Fruit fly (Drosophila melanogaster) whole organism, embryonic: ENCODE measurements around the gene CG44836.

Source experiments
- Abd-B ChIP-seq: fragments of 200-800 bp; sonication (Bioruptor generic); optimal IDR thresholded peaks from 2 replicates; lab custom pipeline; 2018; ENCODE audit warnings: missing biosample characterization, mild to moderate bottlenecking, missing genetic modification characterization, moderate library complexity
- BEAF-32 ChIP-seq: fragments of 200-800 bp; sonication (Bioruptor generic); optimal IDR thresholded peaks from 3 replicates; lab custom pipeline; 2017; ENCODE audit warnings: missing biosample characterization, missing genetic modification characterization, mild to moderate bottlenecking, moderate library complexity, missing genetic modification reagents
- CG10147 ChIP-seq: fragments of 200-800 bp; sonication (Bioruptor generic); optimal IDR thresholded peaks from 2 replicates; lab custom pipeline; 2019; ENCODE audit warnings: missing biosample characterization, mild to moderate bottlenecking, missing genetic modification characterization, moderate library complexity
- CG10209 ChIP-seq: fragments of 200-800 bp; sonication (Bioruptor generic); optimal IDR thresholded peaks from 3 replicates; lab custom pipeline; 2017; ENCODE audit warnings: missing biosample characterization, mild to moderate bottlenecking, missing genetic modification characterization, missing genetic modification reagents
- CG10462 ChIP-seq: fragments of 200-800 bp; sonication (Bioruptor generic); optimal IDR thresholded peaks from 2 replicates; lab custom pipeline; 2016; ENCODE audit warnings: missing biosample characterization, missing genetic modification characterization
- CG11504 ChIP-seq: fragments of 200-800 bp; sonication (Bioruptor generic); optimal IDR thresholded peaks from 3 replicates; lab custom pipeline; 2019; ENCODE audit warnings: missing biosample characterization, mild to moderate bottlenecking, missing genetic modification characterization, moderate library complexity
- CG11560 ChIP-seq: fragments of 200-800 bp; sonication (Bioruptor generic); IDR thresholded peaks from 3 replicates; pipeline ENCODE4 v1.3.6; 2022; ENCODE audit warnings: missing biosample characterization, missing genetic modification characterization
- CG13287 ChIP-seq: fragments of 200-800 bp; sonication (Bioruptor generic); IDR thresholded peaks from 2 replicates; pipeline ENCODE4 v1.3.6; 2022; ENCODE audit warnings: missing biosample characterization, missing genetic modification characterization; ENCODE audit not compliant: partially characterized antibody
- CG14014 ChIP-seq: fragments of 200-800 bp; sonication (Bioruptor generic); IDR thresholded peaks from 2 replicates; pipeline ENCODE4 v1.3.6; 2022; ENCODE audit warnings: missing biosample characterization, missing genetic modification characterization
- CG15073 ChIP-seq: fragments of 200-800 bp; sonication (Bioruptor generic); optimal IDR thresholded peaks from 2 replicates; lab custom pipeline; 2016; ENCODE audit warnings: missing biosample characterization, missing genetic modification characterization
- CG15479 ChIP-seq: fragments of 200-800 bp; sonication (Bioruptor generic); optimal IDR thresholded peaks from 3 replicates; lab custom pipeline; 2019; ENCODE audit warnings: missing biosample characterization, mild to moderate bottlenecking, missing genetic modification characterization, moderate library complexity
- CG15514 ChIP-seq: fragments of 200-800 bp; sonication (Bioruptor generic); optimal IDR thresholded peaks from 3 replicates; lab custom pipeline; 2017; ENCODE audit warnings: missing biosample characterization, missing genetic modification characterization, mild to moderate bottlenecking, moderate library complexity, missing genetic modification reagents
- CG1603 ChIP-seq: fragments of 200-800 bp; sonication (Bioruptor generic); optimal IDR thresholded peaks from 2 replicates; lab custom pipeline; 2019; ENCODE audit warnings: missing biosample characterization, mild to moderate bottlenecking, missing genetic modification characterization, moderate library complexity
- CG1647 ChIP-seq: fragments of 200-800 bp; sonication (Bioruptor generic); optimal IDR thresholded peaks from 3 replicates; lab custom pipeline; 2016; ENCODE audit warnings: missing biosample characterization, missing genetic modification characterization
- CG16863 ChIP-seq: fragments of 200-800 bp; sonication (Bioruptor generic); optimal IDR thresholded peaks from 3 replicates; lab custom pipeline; 2016; ENCODE audit warnings: missing biosample characterization, missing genetic modification characterization
- CG17385 ChIP-seq: fragments of 200-800 bp; sonication (Bioruptor generic); optimal IDR thresholded peaks from 3 replicates; lab custom pipeline; 2018; ENCODE audit warnings: missing biosample characterization, mild to moderate bottlenecking, missing genetic modification characterization
- CG17612 ChIP-seq: fragments of 200-800 bp; sonication (Bioruptor generic); IDR thresholded peaks from 2 replicates; pipeline ENCODE4 v1.3.6; 2022; ENCODE audit warnings: missing biosample characterization, missing genetic modification characterization
- CG32767 ChIP-seq: fragments of 200-800 bp; sonication (Bioruptor generic); IDR thresholded peaks from 2 replicates; pipeline ENCODE4 v1.3.6; 2022; ENCODE audit warnings: missing biosample characterization, missing genetic modification characterization
- CG34376 ChIP-seq: fragments of 200-800 bp; sonication (Bioruptor generic); optimal IDR thresholded peaks from 2 replicates; lab custom pipeline; 2018; ENCODE audit warnings: missing biosample characterization, mild to moderate bottlenecking, missing genetic modification characterization
- CG6272 ChIP-seq: fragments of 200-800 bp; sonication (Bioruptor generic); IDR thresholded peaks from 2 replicates; pipeline ENCODE4 v1.3.6; 2022; ENCODE audit warnings: missing biosample characterization, missing genetic modification characterization
- CG6813 ChIP-seq: fragments of 200-800 bp; sonication (Bioruptor generic); optimal IDR thresholded peaks from 2 replicates; lab custom pipeline; 2017; ENCODE audit warnings: missing biosample characterization, missing genetic modification characterization, mild to moderate bottlenecking, moderate library complexity, missing genetic modification reagents
- CG7928 ChIP-seq: fragments of 200-800 bp; sonication (Bioruptor generic); optimal IDR thresholded peaks from 2 replicates; lab custom pipeline; 2017; ENCODE audit warnings: missing biosample characterization, mild to moderate bottlenecking, missing genetic modification characterization
- CkIIα-i1 ChIP-seq: fragments of 200-800 bp; sonication (Bioruptor generic); IDR thresholded peaks from 2 replicates; pipeline ENCODE4 v1.3.6; 2022; ENCODE audit warnings: missing biosample characterization, missing genetic modification characterization
- E2f1 ChIP-seq: fragments of 200-800 bp; sonication (Bioruptor generic); IDR thresholded peaks from 2 replicates; pipeline ENCODE4 v1.3.6; 2022; ENCODE audit warnings: missing biosample characterization, missing genetic modification characterization
- Elba2 ChIP-seq: fragments of 200-800 bp; sonication (Bioruptor generic); optimal IDR thresholded peaks from 3 replicates; lab custom pipeline; 2016; ENCODE audit warnings: missing biosample characterization, missing genetic modification characterization
- H2.0 ChIP-seq: fragments of 200-800 bp; sonication (Bioruptor generic); IDR thresholded peaks from 2 replicates; pipeline ENCODE4 v1.3.6; 2022; ENCODE audit warnings: missing biosample characterization, missing genetic modification characterization
- HmgD ChIP-seq: fragments of 200-800 bp; sonication (Bioruptor generic); optimal IDR thresholded peaks from 3 replicates; lab custom pipeline; 2016; ENCODE audit warnings: missing biosample characterization, missing genetic modification characterization
- Hmx ChIP-seq: fragments of 200-800 bp; sonication (Bioruptor generic); optimal IDR thresholded peaks from 2 replicates; lab custom pipeline; 2016; ENCODE audit warnings: missing biosample characterization, missing genetic modification characterization
- Med ChIP-seq: fragments of 200-800 bp; sonication (Bioruptor generic); peaks from one replicate; lab custom pipeline; 2016; ENCODE audit warnings: missing biosample characterization, missing genetic modification characterization, mild to moderate bottlenecking, inconsistent platforms, moderate library complexity
- Scr ChIP-seq: fragments of 200-800 bp; sonication (Bioruptor generic); IDR thresholded peaks from 2 replicates; pipeline ENCODE4 v1.3.6; 2022; ENCODE audit warnings: missing biosample characterization, missing genetic modification characterization; ENCODE audit not compliant: partially characterized antibody
- Ssrp ChIP-seq: fragments of 200-800 bp; sonication (Bioruptor generic); optimal IDR thresholded peaks from 2 replicates; lab custom pipeline; 2018; ENCODE audit warnings: missing biosample characterization, mild to moderate bottlenecking, missing genetic modification characterization, moderate library complexity
- Taf1 ChIP-seq: fragments of 200-800 bp; sonication (Bioruptor generic); IDR thresholded peaks from 2 replicates; pipeline ENCODE4 v1.3.6; 2022; ENCODE audit warnings: missing biosample characterization, missing genetic modification characterization
- amos ChIP-seq: fragments of 200-800 bp; sonication (Bioruptor generic); IDR thresholded peaks from 2 replicates; pipeline ENCODE4 v1.3.6; 2022; ENCODE audit warnings: missing biosample characterization, missing genetic modification characterization; ENCODE audit not compliant: partially characterized antibody
- ap ChIP-seq: fragments of 200-800 bp; sonication (Bioruptor generic); IDR thresholded peaks from 2 replicates; pipeline ENCODE4 v1.3.6; 2022; ENCODE audit warnings: missing biosample characterization, missing genetic modification characterization
- ash1 ChIP-seq: fragments of 200-800 bp; sonication (Bioruptor generic); optimal IDR thresholded peaks from 2 replicates; lab custom pipeline; 2018; ENCODE audit warnings: missing biosample characterization, mild to moderate bottlenecking, missing genetic modification characterization
- bab2 ChIP-seq: fragments of 200-800 bp; sonication (Bioruptor generic); optimal IDR thresholded peaks from 2 replicates; lab custom pipeline; 2016; ENCODE audit warnings: missing biosample characterization, missing genetic modification characterization
- bcd ChIP-seq: fragments of 200-800 bp; sonication (Bioruptor generic); optimal IDR thresholded peaks from 2 replicates; lab custom pipeline; 2017; ENCODE audit warnings: missing biosample characterization, mild to moderate bottlenecking, missing genetic modification characterization
- bsh ChIP-seq, 2 experiments: fragments of 200-800 bp; sonication (Bioruptor generic); optimal IDR thresholded peaks; 2 replicates each; lab custom pipeline; 2017 to 2018; ENCODE audit warnings: mild to moderate bottlenecking in 2 of 2, missing biosample characterization in 2 of 2, missing genetic modification characterization in 2 of 2, moderate library complexity in 1 of 2
- caup ChIP-seq: fragments of 200-800 bp; sonication (Bioruptor generic); optimal IDR thresholded peaks from 3 replicates; lab custom pipeline; 2017; ENCODE audit warnings: missing biosample characterization, mild to moderate bottlenecking, missing genetic modification characterization, moderate library complexity; ENCODE audit not compliant: severe bottlenecking
- disco-r ChIP-seq: fragments of 200-800 bp; sonication (Bioruptor generic); optimal IDR thresholded peaks from 2 replicates; lab custom pipeline; 2016; ENCODE audit warnings: missing biosample characterization, missing genetic modification characterization
- en ChIP-seq: fragments of 200-800 bp; sonication (Bioruptor generic); optimal IDR thresholded peaks from 2 replicates; lab custom pipeline; 2016; ENCODE audit warnings: missing biosample characterization, missing genetic modification characterization
- hth ChIP-seq: fragments of >200 bp; optimal IDR thresholded peaks from 2 replicates; lab custom pipeline; 2017; ENCODE audit warnings: inconsistent platforms
- ken ChIP-seq: fragments of 200-800 bp; sonication (Bioruptor generic); IDR thresholded peaks from 3 replicates; pipeline ENCODE4 v1.3.6; 2022; ENCODE audit warnings: missing biosample characterization, missing genetic modification characterization
- odd ChIP-seq: fragments of 200-800 bp; sonication (Bioruptor generic); optimal IDR thresholded peaks from 2 replicates; lab custom pipeline; 2017; ENCODE audit warnings: missing biosample characterization, mild to moderate bottlenecking, missing genetic modification characterization
- onecut ChIP-seq: fragments of 200-800 bp; sonication (Bioruptor generic); IDR thresholded peaks from 2 replicates; pipeline ENCODE4 v1.3.6; 2022; ENCODE audit warnings: missing biosample characterization, missing genetic modification characterization
- pho ChIP-seq: fragments of 200-800 bp; sonication (Bioruptor generic); optimal IDR thresholded peaks from 2 replicates; lab custom pipeline; 2016; ENCODE audit warnings: missing biosample characterization, missing genetic modification characterization
- ro ChIP-seq: fragments of 200-800 bp; sonication (Bioruptor generic); IDR thresholded peaks from 2 replicates; pipeline ENCODE4 v1.3.6; 2022; ENCODE audit warnings: missing biosample characterization, missing genetic modification characterization
- run ChIP-seq: fragments of 200-800 bp; sonication (Bioruptor generic); optimal IDR thresholded peaks from 3 replicates; lab custom pipeline; 2018; ENCODE audit warnings: missing biosample characterization, mild to moderate bottlenecking, missing genetic modification characterization
- scrt ChIP-seq: fragments of 200-800 bp; sonication (Bioruptor generic); optimal IDR thresholded peaks from 2 replicates; lab custom pipeline; 2018; ENCODE audit warnings: missing biosample characterization, mild to moderate bottlenecking, missing genetic modification characterization, moderate library complexity
- sna ChIP-seq: fragments of 200-800 bp; sonication (Bioruptor generic); IDR thresholded peaks from 2 replicates; pipeline ENCODE4 v1.3.6; 2022; ENCODE audit warnings: missing biosample characterization, missing genetic modification characterization; ENCODE audit not compliant: partially characterized antibody
- z ChIP-seq: fragments of 200-800 bp; sonication (Bioruptor generic); IDR thresholded peaks from 3 replicates; pipeline ENCODE4 v1.3.6; 2022; ENCODE audit warnings: missing biosample characterization, missing genetic modification characterization

CG44836 gene

dm6 chr3L:16380770-16381169 lies 19.3 kb downstream of the CG44836 start (continued):
- peak; percentile 20 for TF ChIP-seq CG15479 (GFP tag; lab: Kevin White, UChicago)
- no peak for TF ChIP-seq Scr (GFP tag; lab: Robert Waterston, UW)
- peak; percentile 44 for TF ChIP-seq CG15514 (GFP tag; lab: Kevin White, UChicago)
- TF ChIP-seq bcd, result peak; percentile 34
- no peak for TF ChIP-seq CG11560 (tag; lab: Robert Waterston, UW)
- TF ChIP-seq CG17612 (GFP tag; lab: Robert Waterston, UW), result no peak
- peak; percentile 21 for TF ChIP-seq Abd-B (GFP tag; lab: Kevin White, UChicago)
- peak; percentile 31 for TF ChIP-seq run (tag; lab: Kevin White, UChicago)
- peak in 1 of 2 experiments; percentile 73 for TF ChIP-seq bsh (GFP tag; optimal IDR thresholded peaks at IDR 0.05; lab: Kevin White, UChicago)
- TF ChIP-seq CG14014 (GFP tag; lab: Robert Waterston, UW), result peak; percentile 65
- no peak for TF ChIP-seq sna
- TF ChIP-seq E2f1, result no peak
- TF ChIP-seq CG10209 (GFP tag; lab: Kevin White, UChicago), result peak; percentile 56
- TF ChIP-seq ap (GFP tag; lab: Robert Waterston, UW), result peak; percentile 19; the same call in 1 of the 2 replicates
- TF ChIP-seq odd, result peak; percentile 59
- TF ChIP-seq Med (GFP tag; lab: Kevin White, UChicago), result peak; percentile 94
- no peak for TF ChIP-seq CG13287 (GFP tag; lab: Robert Waterston, UW)
- peak; percentile 66 for TF ChIP-seq CG16863 (GFP tag; lab: Kevin White, UChicago)
- peak; percentile 78 for TF ChIP-seq CG1603 (tag; lab: Kevin White, UChicago)
- peak; percentile 59 for TF ChIP-seq pho (GFP tag; lab: Kevin White, UChicago)
- TF ChIP-seq CG10147 (GFP tag; lab: Kevin White, UChicago), result peak; percentile 60
- peak; percentile 21 for TF ChIP-seq en (GFP tag; lab: Kevin White, UChicago)
- TF ChIP-seq ash1 (GFP tag; lab: Kevin White, UChicago), result no peak
- TF ChIP-seq BEAF-32, result no peak
- no peak for TF ChIP-seq H2.0 (GFP tag; lab: Robert Waterston, UW)
- TF ChIP-seq disco-r (GFP tag; lab: Kevin White, UChicago), result peak; percentile 21
- peak; percentile 53 for TF ChIP-seq Taf1 (GFP tag; lab: Robert Waterston, UW)
- no peak for TF ChIP-seq CG15073 (GFP tag; lab: Kevin White, UChicago)
- peak; percentile 72 for TF ChIP-seq caup (GFP tag; lab: Kevin White, UChicago)
- no peak for TF ChIP-seq ken (GFP tag; lab: Robert Waterston, UW)
- TF ChIP-seq CG7928 (GFP tag; lab: Kevin White, UChicago), result peak; percentile 45
- no peak for TF ChIP-seq CkIIα-i1 (GFP tag; lab: Robert Waterston, UW)
- no peak for TF ChIP-seq amos (GFP tag; lab: Robert Waterston, UW)
- TF ChIP-seq CG1647 (GFP tag; lab: Kevin White, UChicago), result peak; percentile 18
- peak; percentile 22 for TF ChIP-seq CG10462 (GFP tag; lab: Kevin White, UChicago)
- TF ChIP-seq HmgD (GFP tag; lab: Kevin White, UChicago), result no peak
- no peak for TF ChIP-seq CG11504 (tag; lab: Kevin White, UChicago)
- peak; percentile 61 for TF ChIP-seq bab2 (GFP tag; lab: Kevin White, UChicago)
- TF ChIP-seq hth (lab: Kevin White, UChicago), result no peak
- no peak for TF ChIP-seq ro (GFP tag; lab: Robert Waterston, UW)
- no peak for TF ChIP-seq scrt (GFP tag; lab: Kevin White, UChicago)
- no peak for TF ChIP-seq CG34376
- TF ChIP-seq CG6813 (GFP tag; lab: Kevin White, UChicago), result peak; percentile 31
- TF ChIP-seq CG6272 (GFP tag; lab: Robert Waterston, UW), result no peak
- peak; percentile 78 for TF ChIP-seq CG17385 (GFP tag; lab: Kevin White, UChicago)
- TF ChIP-seq Elba2, result no peak
- peak; percentile 5 for TF ChIP-seq Hmx (GFP tag; lab: Kevin White, UChicago)
- no peak for TF ChIP-seq onecut (GFP tag; lab: Robert Waterston, UW)
- peak; percentile 59 for TF ChIP-seq Ssrp (tag; lab: Kevin White, UChicago)
- TF ChIP-seq z (GFP tag; lab: Robert Waterston, UW), result no peak
- peak; percentile 50; the same call in 1 of the 2 replicates for TF ChIP-seq CG32767
